Fruit fly (Drosophila melanogaster) whole organism, embryonic: ENCODE results near the gene ppk30.
A peak's percentile ranks its signal among the peaks of the same experiment; 100 is the strongest.

ENCODE experiments used
- Adf1 ChIP-seq: fragments of 200-800 bp; sonication (Bioruptor generic); IDR thresholded peaks from 2 replicates; pipeline ENCODE4 v1.3.6; 2022; ENCODE audit warnings: missing biosample characterization, missing genetic modification characterization
- Blimp-1 ChIP-seq: fragments of 200-800 bp; sonication (Bioruptor generic); optimal IDR thresholded peaks from 3 replicates; lab custom pipeline; 2018; ENCODE audit warnings: missing biosample characterization, missing genetic modification characterization, mild to moderate bottlenecking, moderate library complexity, missing genetic modification reagents
- CG10959 ChIP-seq: fragments of 200-800 bp; sonication (Bioruptor generic); IDR thresholded peaks from 2 replicates; pipeline ENCODE4 v1.3.6; 2022; ENCODE audit warnings: missing biosample characterization, missing genetic modification characterization
- CG11695 ChIP-seq: fragments of 200-800 bp; sonication (Bioruptor generic); IDR thresholded peaks from 3 replicates; pipeline ENCODE4 v1.3.6; 2022; ENCODE audit warnings: missing biosample characterization, missing genetic modification characterization
- CG15479 ChIP-seq: fragments of 200-800 bp; sonication (Bioruptor generic); optimal IDR thresholded peaks from 3 replicates; lab custom pipeline; 2019; ENCODE audit warnings: missing biosample characterization, mild to moderate bottlenecking, missing genetic modification characterization, moderate library complexity
- CG32767 ChIP-seq: fragments of 200-800 bp; sonication (Bioruptor generic); IDR thresholded peaks from 2 replicates; pipeline ENCODE4 v1.3.6; 2022; ENCODE audit warnings: missing biosample characterization, missing genetic modification characterization
- CG34224 ChIP-seq: fragments of 200-800 bp; sonication (Bioruptor generic); IDR thresholded peaks from 3 replicates; pipeline ENCODE4 v1.3.6; 2022; ENCODE audit warnings: missing biosample characterization, missing genetic modification characterization; ENCODE audit not compliant: partially characterized antibody
- CG6791 ChIP-seq: fragments of 200-800 bp; sonication (Bioruptor generic); IDR thresholded peaks from 3 replicates; pipeline ENCODE4 v1.3.6; 2022; ENCODE audit warnings: missing biosample characterization, missing genetic modification characterization; ENCODE audit not compliant: partially characterized antibody
- CG7372 ChIP-seq: fragments of 200-800 bp; sonication (Bioruptor generic); IDR thresholded peaks from 2 replicates; pipeline ENCODE4 v1.3.6; 2022; ENCODE audit warnings: missing biosample characterization, missing genetic modification characterization
- CoRest ChIP-seq: fragments of 200-800 bp; sonication (Bioruptor generic); optimal IDR thresholded peaks from 3 replicates; lab custom pipeline; 2018; ENCODE audit warnings: missing biosample characterization, mild to moderate bottlenecking, missing genetic modification characterization, moderate library complexity
- Deaf1 ChIP-seq: fragments of 200-800 bp; optimal IDR thresholded peaks from 3 replicates; lab custom pipeline; 2019; ENCODE audit warnings: missing biosample characterization, mild to moderate bottlenecking, missing genetic modification characterization, moderate library complexity
- Dip3 ChIP-seq: fragments of 200-800 bp; sonication (Bioruptor generic); optimal IDR thresholded peaks from 3 replicates; lab custom pipeline; 2016; ENCODE audit warnings: missing biosample characterization, missing genetic modification characterization
- Dll ChIP-seq: fragments of 200-800 bp; sonication (Bioruptor generic); IDR thresholded peaks from 4 replicates; pipeline ENCODE4 v1.3.6; 2022; ENCODE audit warnings: missing biosample characterization, missing genetic modification characterization; ENCODE audit not compliant: partially characterized antibody
- Gug ChIP-seq: fragments of 200-800 bp; sonication (Bioruptor generic); IDR thresholded peaks from 4 replicates; pipeline ENCODE4 v1.3.6; 2022; ENCODE audit warnings: missing biosample characterization, missing genetic modification characterization
- Med ChIP-seq: fragments of 200-800 bp; sonication (Bioruptor generic); peaks from one replicate; lab custom pipeline; 2016; ENCODE audit warnings: missing biosample characterization, missing genetic modification characterization, mild to moderate bottlenecking, inconsistent platforms, moderate library complexity
- Mes4 ChIP-seq: fragments of 200-800 bp; sonication (Bioruptor generic); optimal IDR thresholded peaks from 2 replicates; lab custom pipeline; 2016; ENCODE audit warnings: missing biosample characterization, missing genetic modification characterization
- Nf-YA ChIP-seq: fragments of 200-800 bp; sonication (Bioruptor generic); IDR thresholded peaks from 2 replicates; pipeline ENCODE4 v1.3.6; 2022; ENCODE audit warnings: missing biosample characterization, missing genetic modification characterization
- Nf-YB ChIP-seq: fragments of 200-800 bp; sonication (Bioruptor generic); optimal IDR thresholded peaks from 3 replicates; lab custom pipeline; 2019; ENCODE audit warnings: missing biosample characterization, mild to moderate bottlenecking, missing genetic modification characterization, moderate library complexity
- Nf-YC ChIP-seq: fragments of 200-800 bp; optimal IDR thresholded peaks from 3 replicates; lab custom pipeline; 2019; ENCODE audit warnings: missing biosample characterization, mild to moderate bottlenecking, missing genetic modification characterization, moderate library complexity
- Trl ChIP-seq, 3 experiments: fragments of >200 bp in 2 of 3; fragments of 200-800 bp in 1 of 3; sonication (Bioruptor generic) in 1 of 3; optimal IDR thresholded peaks; 2 replicates in 1 of 3; 3 replicates in 2 of 3; lab custom pipeline; 2016 to 2017; ENCODE audit warnings: missing biosample characterization in 1 of 3, missing genetic modification characterization in 1 of 3
- ac ChIP-seq: fragments of 200-800 bp; sonication (Bioruptor generic); optimal IDR thresholded peaks from 3 replicates; lab custom pipeline; 2017; ENCODE audit warnings: missing biosample characterization, mild to moderate bottlenecking, missing genetic modification characterization
- al ChIP-seq: fragments of 200-800 bp; sonication (Bioruptor generic); IDR thresholded peaks from 2 replicates; pipeline ENCODE4 v1.3.6; 2022; ENCODE audit warnings: missing biosample characterization, missing genetic modification characterization
- amos ChIP-seq: fragments of 200-800 bp; sonication (Bioruptor generic); IDR thresholded peaks from 2 replicates; pipeline ENCODE4 v1.3.6; 2022; ENCODE audit warnings: missing biosample characterization, missing genetic modification characterization; ENCODE audit not compliant: partially characterized antibody
- bcd ChIP-seq: fragments of 200-800 bp; sonication (Bioruptor generic); optimal IDR thresholded peaks from 2 replicates; lab custom pipeline; 2017; ENCODE audit warnings: missing biosample characterization, mild to moderate bottlenecking, missing genetic modification characterization
- cas ChIP-seq: fragments of 200-800 bp; sonication (Bioruptor generic); IDR thresholded peaks from 2 replicates; pipeline ENCODE4 v1.3.6; 2022; ENCODE audit warnings: missing biosample characterization, missing genetic modification characterization
- caup ChIP-seq: fragments of 200-800 bp; sonication (Bioruptor generic); optimal IDR thresholded peaks from 3 replicates; lab custom pipeline; 2017; ENCODE audit warnings: missing biosample characterization, mild to moderate bottlenecking, missing genetic modification characterization, moderate library complexity; ENCODE audit not compliant: severe bottlenecking
- cg ChIP-seq: fragments of 200-800 bp; sonication (Bioruptor generic); optimal IDR thresholded peaks from 3 replicates; lab custom pipeline; 2019; ENCODE audit warnings: missing biosample characterization, mild to moderate bottlenecking, missing genetic modification characterization, moderate library complexity
- chinmo ChIP-seq: fragments of 200-800 bp; sonication (Bioruptor generic); IDR thresholded peaks from 4 replicates; pipeline ENCODE4 v1.3.6; 2022; ENCODE audit warnings: missing biosample characterization, missing genetic modification characterization; ENCODE audit not compliant: partially characterized antibody
- dimm ChIP-seq: fragments of 200-800 bp; sonication (Bioruptor generic); IDR thresholded peaks from 2 replicates; pipeline ENCODE4 v1.3.6; 2022; ENCODE audit warnings: missing biosample characterization, missing genetic modification characterization
- dmrt99B ChIP-seq: fragments of 200-800 bp; sonication (Bioruptor generic); optimal IDR thresholded peaks from 2 replicates; lab custom pipeline; 2018; ENCODE audit warnings: missing biosample characterization, mild to moderate bottlenecking, missing genetic modification characterization, moderate library complexity
- dpn ChIP-seq, 2 experiments: fragments of 200-800 bp; sonication (Bioruptor generic); optimal IDR thresholded peaks; 3 replicates each; lab custom pipeline; 2016; ENCODE audit warnings: missing biosample characterization in 2 of 2, missing genetic modification characterization in 2 of 2
- eyg ChIP-seq: fragments of 200-800 bp; sonication (Bioruptor generic); optimal IDR thresholded peaks from 3 replicates; lab custom pipeline; 2016; ENCODE audit warnings: missing biosample characterization, missing genetic modification characterization
- grau ChIP-seq: fragments of 200-800 bp; optimal IDR thresholded peaks from 3 replicates; lab custom pipeline; 2019; ENCODE audit warnings: missing biosample characterization, mild to moderate bottlenecking, missing genetic modification characterization, moderate library complexity
- h ChIP-seq: fragments of >200 bp; optimal IDR thresholded peaks from 2 replicates; lab custom pipeline; 2017
- lmd ChIP-seq: fragments of 200-800 bp; sonication (Bioruptor generic); IDR thresholded peaks from 2 replicates; pipeline ENCODE4 v1.3.6; 2022; ENCODE audit warnings: missing biosample characterization, missing genetic modification characterization
- mirr ChIP-seq: fragments of 200-800 bp; sonication (Bioruptor generic); optimal IDR thresholded peaks from 3 replicates; lab custom pipeline; 2018; ENCODE audit warnings: missing biosample characterization, mild to moderate bottlenecking, missing genetic modification characterization
- nerfin-1 ChIP-seq: fragments of 200-800 bp; sonication (Bioruptor generic); optimal IDR thresholded peaks from 3 replicates; lab custom pipeline; 2019; ENCODE audit warnings: missing biosample characterization, mild to moderate bottlenecking, missing genetic modification characterization, moderate library complexity
- onecut ChIP-seq: fragments of 200-800 bp; sonication (Bioruptor generic); IDR thresholded peaks from 2 replicates; pipeline ENCODE4 v1.3.6; 2022; ENCODE audit warnings: missing biosample characterization, missing genetic modification characterization
- run ChIP-seq: fragments of 200-800 bp; sonication (Bioruptor generic); optimal IDR thresholded peaks from 3 replicates; lab custom pipeline; 2018; ENCODE audit warnings: missing biosample characterization, mild to moderate bottlenecking, missing genetic modification characterization
- seq ChIP-seq: fragments of 200-800 bp; sonication (Bioruptor generic); IDR thresholded peaks from 2 replicates; pipeline ENCODE4 v1.3.6; 2022; ENCODE audit warnings: missing biosample characterization, missing genetic modification characterization
- tll ChIP-seq, 2 experiments: fragments of 200-800 bp in 1 of 2; fragments of >200 bp in 1 of 2; sonication (Bioruptor generic) in 1 of 2; optimal IDR thresholded peaks; 2 replicates each; lab custom pipeline; 2017 to 2019; ENCODE audit warnings: missing biosample characterization in 2 of 2, missing genetic modification characterization in 2 of 2, mild to moderate bottlenecking in 1 of 2, moderate library complexity in 1 of 2
- tna ChIP-seq: fragments of 200-800 bp; sonication (Bioruptor generic); IDR thresholded peaks from 2 replicates; pipeline ENCODE4 v1.3.6; 2022; ENCODE audit warnings: missing biosample characterization, missing genetic modification characterization; ENCODE audit not compliant: partially characterized antibody
- unc-4 ChIP-seq: fragments of 200-800 bp; sonication (Bioruptor generic); IDR thresholded peaks from 2 replicates; pipeline ENCODE4 v1.3.6; 2022; ENCODE audit warnings: missing biosample characterization, missing genetic modification characterization; ENCODE audit not compliant: partially characterized antibody
- yki ChIP-seq: fragments of >200 bp; optimal IDR thresholded peaks from 3 replicates; lab custom pipeline; 2018

ppk30 gene

DNA sequence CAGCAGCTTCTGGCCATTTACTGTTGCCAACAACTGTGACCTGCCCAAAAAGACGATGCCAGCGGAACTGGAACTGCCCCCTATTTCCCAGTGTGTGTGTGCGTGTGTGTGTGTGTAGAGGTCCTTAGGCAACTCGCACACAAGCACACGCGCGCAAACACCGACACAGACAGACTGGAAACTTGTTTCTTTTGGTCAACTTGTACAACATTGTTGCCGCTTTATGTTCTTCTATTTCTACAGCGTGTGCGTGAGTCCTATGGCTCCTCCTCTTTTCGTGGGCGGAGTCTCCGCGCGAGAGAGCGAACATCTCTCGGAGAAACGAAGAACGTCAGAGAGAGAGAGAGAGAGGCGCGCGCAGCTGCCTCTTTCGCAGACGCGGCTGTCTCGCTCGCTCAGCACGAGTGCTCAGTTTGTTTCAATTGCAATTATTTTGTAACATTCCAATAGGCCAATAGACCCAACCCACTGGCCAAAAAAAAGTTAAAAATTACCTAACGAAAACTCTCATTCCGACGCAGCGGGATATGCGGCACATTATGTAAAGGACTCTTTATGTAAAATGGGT lies 22.1 kb downstream of the ppk30 start (continued):
- TF ChIP-seq chinmo (GFP tag; lab: Robert Waterston, UW) (0 out of 4 replicates have a peak, but pooled peaks have one; percentile 23), Nf-YB (GFP tag; lab: Kevin White, UChicago) (peak; percentile 95), dpn (GFP tag; optimal IDR thresholded peaks at IDR 0.05; lab: Kevin White, UChicago) (no peak), Mes4 (GFP tag; lab: Kevin White, UChicago) (no peak), Gug (GFP tag; lab: Robert Waterston, UW) (no peak)

DNA sequence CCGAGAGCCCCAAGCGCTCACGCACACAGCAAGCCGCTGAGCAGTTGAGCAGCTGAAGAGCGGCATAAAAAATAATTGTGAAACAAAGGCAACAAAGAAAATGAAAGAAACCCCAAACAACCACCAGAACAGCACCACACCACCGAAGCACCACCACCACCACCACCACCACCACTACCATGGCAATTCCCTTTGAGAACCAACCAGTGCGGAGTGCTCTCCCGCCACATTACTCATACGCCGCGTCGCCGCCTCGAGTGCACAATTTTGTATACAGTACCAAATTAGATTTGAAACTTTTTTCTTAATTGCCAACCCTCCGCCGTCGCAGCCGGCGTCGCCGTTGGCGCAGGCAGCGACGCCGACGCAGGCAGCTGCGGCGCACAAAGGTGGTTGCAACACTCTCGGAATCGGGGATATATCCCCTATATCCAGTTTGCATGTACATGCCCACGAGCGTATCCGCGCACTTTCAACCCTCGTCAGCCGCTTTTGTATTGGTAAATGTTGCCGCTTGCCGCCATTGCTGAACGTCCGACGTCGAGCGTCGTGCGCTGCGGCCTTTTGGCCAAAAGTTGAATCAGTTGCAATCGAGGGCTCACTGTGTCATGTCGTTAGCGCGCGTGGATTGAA lies 23.2 kb downstream of the ppk30 start, which contains the start of gene dmrt99B:
TSS of gene dmrt99B (plus strand) at position 583 of the 633 bp plus-strand sequence.
- TF ChIP-seq grau (peak; percentile 6), Dll (GFP tag; lab: Robert Waterston, UW) (peak; percentile 38; the same call in 1 of the 4 replicates), CG32767 (GFP tag; lab: Robert Waterston, UW) (0 out of 2 replicates have a peak, but pooled peaks have one; percentile 15), CG15479 (peak; percentile 10), dmrt99B (tag; lab: Kevin White, UChicago) (peak; percentile 57), run (tag; lab: Kevin White, UChicago) (no peak), Nf-YC (tag; lab: Kevin White, UChicago) (peak; percentile 96), Deaf1 (tag; lab: Kevin White, UChicago) (peak; percentile 10), unc-4 (GFP tag; lab: Robert Waterston, UW) (no peak), tna (GFP tag; lab: Robert Waterston, UW) (no peak), cg (peak; percentile 81), Nf-YB (GFP tag; lab: Kevin White, UChicago) (peak; percentile 96), CG34224 (GFP tag; lab: Robert Waterston, UW) (0 out of 3 replicates have a peak, but pooled peaks have one; percentile 22), caup (GFP tag; lab: Kevin White, UChicago) (no peak), chinmo (GFP tag; lab: Robert Waterston, UW) (0 out of 4 replicates have a peak, but pooled peaks have one; percentile 17), Med (GFP tag; lab: Kevin White, UChicago) (peak; percentile 5), onecut (no peak), CG7372 (GFP tag; lab: Robert Waterston, UW) (peak; percentile 74), seq (peak; percentile 84; the same call in 1 of the 2 replicates), CG6791 (0 out of 3 replicates have a peak, but pooled peaks have one; percentile 6), cas (no peak), Trl (optimal IDR thresholded peaks at IDR 0.05; lab: Kevin White, UChicago) (peak in 1 of 2 experiments; percentile 24), Trl (GFP tag; optimal IDR thresholded peaks at IDR 0.05; lab: Kevin White, UChicago) (no peak), CG11695 (GFP tag; lab: Robert Waterston, UW) (no peak), Adf1 (peak; percentile 91), CoRest (tag; lab: Kevin White, UChicago) (no peak)
- TF ChIP-seq, all 482 proteins: peak for 17

DNA sequence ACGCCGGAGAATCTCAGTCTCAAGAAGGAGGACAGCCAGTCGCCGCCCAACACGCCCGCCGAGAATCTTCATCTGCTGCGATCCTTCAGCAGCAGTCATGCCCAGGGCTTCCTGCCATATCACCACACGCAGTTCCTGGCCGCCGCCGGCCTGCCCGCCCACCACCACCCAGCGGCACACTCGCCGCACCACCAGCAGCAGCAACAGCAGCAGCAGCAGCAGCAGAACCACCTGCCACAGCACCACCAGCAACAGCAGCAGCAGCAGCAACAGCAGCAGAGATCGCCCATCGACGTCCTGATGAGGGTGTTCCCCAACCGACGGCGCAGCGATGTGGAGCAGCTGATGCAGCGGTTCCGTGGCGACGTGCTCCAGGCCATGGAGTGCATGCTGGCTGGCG lies 26.8 kb downstream of the ppk30 start:
- TF ChIP-seq grau: no peak
- no peak for TF ChIP-seq tll (GFP tag; optimal IDR thresholded peaks at IDR 0.05; lab: Kevin White, UChicago)
- TF ChIP-seq lmd (GFP tag; lab: Robert Waterston, UW): no peak
- TF ChIP-seq nerfin-1: no peak

DNA sequence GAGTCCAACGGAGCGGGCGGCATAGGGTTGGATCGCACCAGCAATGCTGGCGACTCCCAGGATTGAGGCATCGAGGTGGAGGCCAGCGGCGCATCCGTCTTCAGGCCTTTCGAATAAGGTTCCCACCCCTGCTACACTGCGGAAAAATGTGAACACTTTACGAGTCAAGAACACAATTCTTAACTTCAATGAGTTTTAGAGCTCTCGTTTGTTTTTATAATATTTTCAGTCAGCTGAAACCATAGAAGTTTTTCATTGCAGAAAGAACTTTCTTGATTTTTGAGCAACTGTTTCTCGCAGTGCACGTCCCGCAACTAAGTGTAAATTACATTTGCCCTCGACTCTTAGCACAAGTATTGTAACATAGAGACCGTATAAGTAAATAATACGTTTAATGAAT lies 27.4 kb downstream of the ppk30 start:
- no peak for TF ChIP-seq eyg (GFP tag; lab: Kevin White, UChicago)
- TF ChIP-seq Dip3 (GFP tag; lab: Kevin White, UChicago): no peak
- no peak for TF ChIP-seq Trl (optimal IDR thresholded peaks at IDR 0.05; lab: Kevin White, UChicago)
- TF ChIP-seq Trl (GFP tag; optimal IDR thresholded peaks at IDR 0.05; lab: Kevin White, UChicago): no peak
- peak; percentile 17 for TF ChIP-seq Blimp-1 (GFP tag; lab: Kevin White, UChicago)
- no peak for TF ChIP-seq bcd
- TF ChIP-seq Nf-YA: no peak
- peak; percentile 16 for TF ChIP-seq ac (GFP tag; lab: Kevin White, UChicago)
- no peak for TF ChIP-seq amos (GFP tag; lab: Robert Waterston, UW)
- no peak; the same call in 1 of the 2 replicates for TF ChIP-seq CG10959 (GFP tag; lab: Robert Waterston, UW)
- TF ChIP-seq dimm (GFP tag; lab: Robert Waterston, UW): no peak
- TF ChIP-seq h (lab: Kevin White, UChicago): no peak
- no peak for TF ChIP-seq al
- no peak for TF ChIP-seq yki
- TF ChIP-seq mirr (GFP tag; lab: Kevin White, UChicago): no peak
